Worm (Caenorhabditis elegans): ENCODE data around the gene Y71H2AM.3.

DNA sequence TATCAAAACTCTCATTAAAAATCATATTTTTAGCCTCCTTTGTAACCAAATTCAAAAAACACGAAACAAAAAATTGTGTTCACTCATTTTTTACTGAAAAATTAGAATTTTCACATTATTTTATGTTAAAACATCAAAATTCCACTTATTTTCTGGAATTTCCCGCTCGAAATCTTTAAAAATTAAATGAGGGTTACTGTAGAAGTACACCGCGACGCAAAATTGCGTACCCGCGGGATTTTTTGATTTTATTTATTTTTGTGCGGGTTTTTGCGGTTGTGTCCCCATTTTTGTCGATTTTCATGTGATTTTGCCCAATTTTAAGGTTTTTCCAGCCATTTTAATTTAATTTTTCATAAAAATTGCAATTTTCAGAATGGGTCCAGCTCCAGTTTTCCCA is 53.1 kb downstream of the Y71H2AM.3 start:
- TF ChIP-seq rcor-1 (GFP tag; IDR thresholded peaks at IDR 0.05) (peak; percentile 47), let-607 (tag; optimal IDR thresholded peaks at IDR 0.05) (no peak), let-526 (GFP tag; IDR thresholded peaks at IDR 0.05) (no peak), aptf-2 (GFP tag; conservative IDR thresholded peaks at IDR 0.05) (no peak), atf-7 (tag; optimal IDR thresholded peaks at IDR 0.05) (no peak), sea-2 (GFP tag; IDR thresholded peaks at IDR 0.05) (no peak)
